Worm (Caenorhabditis elegans): ENCODE measurements around the gene duo-1.

duo-1 gene

ce11 chrV:11593427-11593826 lies 39.0 kb downstream of the duo-1 start, which contains the start of gene srx-80:
TSS of gene srx-80 (plus strand) at chrV:11593727.
- TF ChIP-seq efl-1 (optimal IDR thresholded peaks at IDR 0.05) (no peak), efl-1 (GFP tag; optimal IDR thresholded peaks at IDR 0.05 in 1 of 2) (peak in 1 of 2 experiments; percentile 75), sup-37 (GFP tag; optimal IDR thresholded peaks at IDR 0.05) (no peak)

DNA sequence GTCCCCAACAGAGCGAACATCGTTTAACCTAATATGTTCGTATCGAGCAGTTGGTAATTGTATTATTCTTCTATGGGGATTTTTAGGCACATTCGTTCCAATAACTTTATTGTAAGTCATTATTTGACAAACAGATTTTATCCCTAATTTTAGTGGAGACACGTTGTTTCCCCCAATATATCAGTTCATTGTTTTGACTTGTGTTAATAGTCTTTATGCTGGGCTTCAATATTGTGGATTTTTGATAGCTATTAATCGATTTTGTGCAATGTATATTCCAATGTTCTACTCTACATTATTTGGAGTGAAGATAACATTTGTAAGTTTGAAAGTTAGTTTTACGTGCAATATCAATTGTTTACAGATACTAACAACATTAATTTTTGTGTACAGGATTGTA lies 39.5 kb downstream of the duo-1 start:
- no peak for TF ChIP-seq nhr-28 (tag; optimal IDR thresholded peaks at IDR 0.05)
- TF ChIP-seq lsy-2 (tag; optimal IDR thresholded peaks at IDR 0.05), result no peak
- no peak for TF ChIP-seq ceh-63 (GFP tag; optimal IDR thresholded peaks at IDR 0.05)
- TF ChIP-seq tbx-2 (tag; optimal IDR thresholded peaks at IDR 0.05), result no peak
- TF ChIP-seq dsc-1 (tag; optimal IDR thresholded peaks at IDR 0.05), result no peak

DNA sequence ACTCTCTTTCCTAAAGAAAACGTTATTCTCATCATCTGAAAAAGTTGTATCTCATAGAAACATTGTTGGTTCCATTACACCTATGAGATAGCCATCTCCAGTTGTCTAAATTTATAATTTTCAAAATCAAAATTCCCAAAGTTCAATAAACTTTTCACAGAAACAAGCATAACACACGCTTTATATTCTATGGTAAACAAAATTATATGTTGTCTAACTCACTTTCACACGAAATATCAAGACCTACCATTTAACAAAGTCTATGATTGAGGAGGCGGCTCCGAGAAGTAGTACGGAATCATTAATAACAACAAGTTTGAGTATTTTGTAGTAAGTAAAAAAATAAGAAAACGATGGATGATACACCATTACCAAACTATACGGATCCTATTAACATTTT lies 44.4 kb downstream of the duo-1 start, which contains the start of gene srx-84:
Gene srx-84, plus strand, starts transcription at position 301 of the 400 bp plus-strand sequence.
- TF ChIP-seq sptf-1 (tag; optimal IDR thresholded peaks at IDR 0.05) (no peak), pqm-1 (tag; optimal IDR thresholded peaks at IDR 0.05) (no peak), vab-15 (tag; optimal IDR thresholded peaks at IDR 0.05) (no peak)

DNA sequence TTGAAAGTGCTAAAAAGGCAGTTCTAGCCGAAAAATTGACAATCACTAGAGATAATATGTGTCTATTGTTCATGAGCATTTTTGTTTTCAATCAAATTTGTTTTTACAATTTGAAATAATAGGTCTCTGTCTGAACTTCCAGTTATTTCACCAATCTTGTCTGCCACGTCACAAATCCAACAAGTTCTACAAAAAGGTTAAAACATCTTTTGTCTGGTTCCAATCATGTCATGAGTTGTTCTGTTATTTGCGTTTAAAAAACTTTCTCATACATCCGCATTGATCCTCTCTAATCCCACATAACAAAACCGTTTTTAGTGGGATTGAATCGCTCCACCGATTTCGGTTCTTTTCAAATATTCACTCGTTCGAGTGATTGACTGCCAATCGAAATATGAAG lies 46.4 kb downstream of the duo-1 start, which contains the start of gene F35B12.9:
Gene F35B12.9, plus strand, starts transcription at position 372 of the 400 bp plus-strand sequence.
- TF ChIP-seq lir-3 (tag; optimal IDR thresholded peaks at IDR 0.05; ENCODE audit: poor library complexity) (no peak), efl-1 (optimal IDR thresholded peaks at IDR 0.05) (no peak), efl-1 (GFP tag; optimal IDR thresholded peaks at IDR 0.05 in 1 of 2) (peak in 1 of 2 experiments; percentile 60)

- TF ChIP-seq elt-2 (tag; optimal IDR thresholded peaks at IDR 0.05) (peak; percentile 68), hlh-17 (GFP tag; optimal IDR thresholded peaks at IDR 0.05; ENCODE audit: borderline replicate concordance) (no peak)
Measured at ce11 chrV:11604484-11604883, 50.1 kb downstream of the duo-1 start, which contains the start of gene dhs-20. TSS of gene dhs-20 (minus strand) at chrV:11604563.

DNA sequence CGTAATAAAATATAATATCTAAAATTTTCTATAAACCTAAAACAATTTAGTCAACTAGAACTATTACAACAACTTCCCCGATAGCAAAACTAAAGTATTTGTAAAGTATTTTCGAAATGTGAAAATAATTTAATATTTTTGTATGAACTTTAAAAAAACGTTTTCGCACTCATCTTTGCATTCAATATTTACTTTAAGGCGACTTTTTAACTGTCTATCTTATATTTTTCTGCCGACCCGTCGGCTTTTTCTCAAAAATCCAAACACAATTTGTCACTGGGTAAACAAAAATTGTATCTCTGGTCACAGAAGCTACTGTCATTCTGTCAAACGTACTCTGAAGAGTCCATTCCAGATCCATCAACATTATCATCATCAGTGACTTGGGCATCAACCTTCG lies 50.8 kb downstream of the duo-1 start:
- no peak for TF ChIP-seq C34B4.2 (tag; optimal IDR thresholded peaks at IDR 0.05)
- no peak for TF ChIP-seq alr-1 (tag; optimal IDR thresholded peaks at IDR 0.05; ENCODE audit: borderline replicate concordance)
- no peak for TF ChIP-seq efl-1 (optimal IDR thresholded peaks at IDR 0.05)
- no peak for TF ChIP-seq efl-1 (GFP tag; optimal IDR thresholded peaks at IDR 0.05 in 1 of 2)
- TF ChIP-seq fkh-8 (tag; optimal IDR thresholded peaks at IDR 0.05), result no peak
- peak in 1 of 3 experiments; percentile 10 for TF ChIP-seq ceh-82 (tag; optimal IDR thresholded peaks at IDR 0.05)
- TF ChIP-seq lin-15B (tag; optimal IDR thresholded peaks at IDR 0.05), result no peak
- TF ChIP-seq nhr-85 (tag), result no peak
- TF ChIP-seq nhr-77 (tag; optimal IDR thresholded peaks at IDR 0.05), result peak; percentile 32
- TF ChIP-seq grh-1 (GFP tag; IDR thresholded peaks at IDR 0.05), result no peak
- no peak for TF ChIP-seq fos-1 (tag; optimal IDR thresholded peaks at IDR 0.05)
- TF ChIP-seq hlh-17 (GFP tag; optimal IDR thresholded peaks at IDR 0.05; ENCODE audit: borderline replicate concordance), result no peak
- TF ChIP-seq mep-1 (tag; optimal IDR thresholded peaks at IDR 0.05), result no peak
- TF ChIP-seq lin-14 (GFP tag; optimal IDR thresholded peaks at IDR 0.05), result no peak
- no peak for TF ChIP-seq unc-30 (tag; optimal IDR thresholded peaks at IDR 0.05)
- no peak for TF ChIP-seq pax-3 (tag; optimal IDR thresholded peaks at IDR 0.05)

- TF ChIP-seq ceh-88 (GFP tag; IDR thresholded peaks at IDR 0.05) (no peak), Y116A8C.19 (tag; optimal IDR thresholded peaks at IDR 0.05; ENCODE audit: borderline replicate concordance) (no peak), sptf-1 (tag; optimal IDR thresholded peaks at IDR 0.05) (no peak), swsn-7 (tag; optimal IDR thresholded peaks at IDR 0.05) (no peak), aha-1 (tag; optimal IDR thresholded peaks at IDR 0.05) (no peak), lin-35 (GFP tag; optimal IDR thresholded peaks at IDR 0.05) (no peak), unc-86 (tag; optimal IDR thresholded peaks at IDR 0.05) (no peak), mdl-1 (tag; optimal IDR thresholded peaks at IDR 0.05) (no peak), mef-2 (tag; optimal IDR thresholded peaks at IDR 0.05) (no peak), ces-1 (GFP tag; optimal IDR thresholded peaks at IDR 0.05) (no peak), mep-1 (tag; optimal IDR thresholded peaks at IDR 0.05) (no peak), rnt-1 (tag; optimal IDR thresholded peaks at IDR 0.05) (no peak), efl-3 (GFP tag; optimal IDR thresholded peaks at IDR 0.05) (no peak)
Measured at ce11 chrV:11606424-11606823, 52.0 kb downstream of the duo-1 start, which contains the start of gene idpp-16. TSS of gene idpp-16 (minus strand) at chrV:11606524.

Measured in whole organism, L1 larva.